Fruit fly (Drosophila melanogaster): Measurements from ENCODE around the gene CG3106.
A peak's percentile ranks its signal among the peaks of the same experiment; 100 is the strongest.

Gene CG3106

DNA sequence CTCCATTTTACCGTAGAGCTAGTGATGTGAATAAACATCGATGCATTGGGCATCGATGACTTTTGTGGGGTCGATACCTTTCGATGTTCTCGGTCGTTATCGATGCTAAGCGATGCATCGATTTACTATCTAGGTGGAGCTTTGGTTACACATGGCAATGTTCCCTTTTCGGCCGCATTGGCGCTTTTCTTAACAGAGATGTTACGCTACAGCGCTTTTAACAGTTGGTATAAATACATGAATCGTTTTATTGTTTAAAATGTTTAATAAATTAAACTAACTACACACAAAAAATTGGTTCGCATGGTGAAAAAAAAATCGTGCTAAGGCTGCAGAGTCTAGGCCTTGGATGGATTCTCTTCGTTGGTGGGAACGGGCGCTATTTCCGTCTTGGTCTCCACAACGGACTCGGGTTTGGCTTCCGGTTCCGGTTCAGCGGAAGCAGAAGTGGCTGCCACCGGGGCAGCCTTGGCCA lies 3.8 kb downstream of the CG3106 start, which contains the start of gene Ptpmeg2 (continued):
- no peak for TF ChIP-seq seq (GFP tag; IDR thresholded peaks at IDR 0.05)
- no peak for TF ChIP-seq CG6689 (GFP tag; IDR thresholded peaks at IDR 0.05)
- TF ChIP-seq CG7786 (GFP tag; optimal IDR thresholded peaks at IDR 0.05): peak; percentile 43
- TF ChIP-seq gsb (GFP tag; IDR thresholded peaks at IDR 0.05): no peak
- TF ChIP-seq Eip74EF (GFP tag; optimal IDR thresholded peaks at IDR 0.05): peak in 1 of 2 experiments; percentile 36
- TF ChIP-seq Dll (GFP tag; IDR thresholded peaks at IDR 0.05; ENCODE audit: partially characterized antibody): peak; percentile 82
- peak; percentile 8 for TF ChIP-seq CG14965 (GFP tag; optimal IDR thresholded peaks at IDR 0.05; ENCODE audit: borderline replicate concordance)
- peak; percentile 31 for TF ChIP-seq vfl (GFP tag; optimal IDR thresholded peaks at IDR 0.05)
- peak; percentile 49; the same call in 1 of the 2 replicates for TF ChIP-seq CG6272 (GFP tag; IDR thresholded peaks at IDR 0.05)
- TF ChIP-seq lilli (GFP tag; optimal IDR thresholded peaks at IDR 0.05): peak; percentile 79
- TF ChIP-seq sqz (GFP tag; optimal IDR thresholded peaks at IDR 0.05): peak; percentile 67
- TF ChIP-seq ap (GFP tag; IDR thresholded peaks at IDR 0.05): no peak
- peak; percentile 60 for TF ChIP-seq dmrt99B (tag; optimal IDR thresholded peaks at IDR 0.05)
- TF ChIP-seq nerfin-1 (tag; optimal IDR thresholded peaks at IDR 0.05): no peak
- TF ChIP-seq CG4854 (GFP tag; optimal IDR thresholded peaks at IDR 0.05): peak; percentile 23
- 0 out of 2 replicates have a peak, but pooled peaks have one; percentile 9 for TF ChIP-seq ranshi (GFP tag; IDR thresholded peaks at IDR 0.05)
- TF ChIP-seq sr (GFP tag; IDR thresholded peaks at IDR 0.05): no peak
- no peak for TF ChIP-seq CG10565 (GFP tag; optimal IDR thresholded peaks at IDR 0.05)
- peak; percentile 71 to 72 for TF ChIP-seq Pdp1 (GFP tag; optimal IDR thresholded peaks at IDR 0.05)
- TF ChIP-seq CG31365 (tag; optimal IDR thresholded peaks at IDR 0.05): peak; percentile 24
- no peak for TF ChIP-seq Trl (optimal IDR thresholded peaks at IDR 0.05)
- peak; percentile 66 for TF ChIP-seq Trl (GFP tag; optimal IDR thresholded peaks at IDR 0.05)
- TF ChIP-seq peb (GFP tag; IDR thresholded peaks at IDR 0.05): no peak
- TF ChIP-seq trem (tag; optimal IDR thresholded peaks at IDR 0.05): peak; percentile 77
- no peak for TF ChIP-seq ham (GFP tag; IDR thresholded peaks at IDR 0.05)
- TF ChIP-seq gcm (GFP tag; optimal IDR thresholded peaks at IDR 0.05): peak; percentile 50
- peak; percentile 59 for TF ChIP-seq ERR (GFP tag; optimal IDR thresholded peaks at IDR 0.05)
- TF ChIP-seq CG7357 (GFP tag; IDR thresholded peaks at IDR 0.05): no peak
- no peak for TF ChIP-seq CG6175 (GFP tag; IDR thresholded peaks at IDR 0.05)
- TF ChIP-seq CG12659 (GFP tag; optimal IDR thresholded peaks at IDR 0.05): peak; percentile 91
- peak; percentile 80 for TF ChIP-seq CG9437 (GFP tag; optimal IDR thresholded peaks at IDR 0.05)
- peak; percentile 8 for TF ChIP-seq Ssrp (tag; optimal IDR thresholded peaks at IDR 0.05)
- peak; percentile 67 for TF ChIP-seq lmd (GFP tag; IDR thresholded peaks at IDR 0.05)
- TF ChIP-seq H2.0 (GFP tag; IDR thresholded peaks at IDR 0.05): peak; percentile 45; the same call in 1 of the 2 replicates
- TF ChIP-seq E2f1 (GFP tag; IDR thresholded peaks at IDR 0.05): peak; percentile 60
- TF ChIP-seq Gug (GFP tag; IDR thresholded peaks at IDR 0.05): peak; percentile 70
- no peak for TF ChIP-seq lola (GFP tag; optimal IDR thresholded peaks at IDR 0.05)
- TF ChIP-seq hb (GFP tag; IDR thresholded peaks at IDR 0.05; ENCODE audit: partially characterized antibody): peak; percentile 83; the same call in 2 of the 3 replicates
- TF ChIP-seq HmgD (GFP tag; optimal IDR thresholded peaks at IDR 0.05): peak; percentile 45
- TF ChIP-seq Meics (GFP tag; optimal IDR thresholded peaks at IDR 0.05): peak; percentile 69
- peak; percentile 22 for TF ChIP-seq odd (GFP tag; optimal IDR thresholded peaks at IDR 0.05)
- peak; percentile 21 for TF ChIP-seq Fer2 (tag; optimal IDR thresholded peaks at IDR 0.05)
- TF ChIP-seq Aef1 (GFP tag; IDR thresholded peaks at IDR 0.05): peak; percentile 58
- TF ChIP-seq grn (GFP tag; optimal IDR thresholded peaks at IDR 0.05): peak; percentile 10
- peak; percentile 49 for TF ChIP-seq CG10431 (GFP tag; optimal IDR thresholded peaks at IDR 0.05)
- TF ChIP-seq D (optimal IDR thresholded peaks at IDR 0.05): no peak
- peak; percentile 10 for TF ChIP-seq D (GFP tag; optimal IDR thresholded peaks at IDR 0.05)
- TF ChIP-seq Hand (GFP tag; optimal IDR thresholded peaks at IDR 0.05): no peak
- no peak for TF ChIP-seq CG17612 (GFP tag; IDR thresholded peaks at IDR 0.05)
- TF ChIP-seq CG1792 (GFP tag; optimal IDR thresholded peaks at IDR 0.05): peak; percentile 26
- TF ChIP-seq gem (tag; optimal IDR thresholded peaks at IDR 0.05): peak; percentile 56
